Fruit fly (Drosophila melanogaster) whole organism, embryonic: ENCODE measurements around the gene dls.

Source experiments
- B-H2 ChIP-seq: fragments of 200-800 bp; sonication (Bioruptor generic); optimal IDR thresholded peaks from 2 replicates; lab custom pipeline; 2018; ENCODE audit warnings: missing biosample characterization, mild to moderate bottlenecking, missing genetic modification characterization
- CG11696 ChIP-seq: fragments of 200-800 bp; sonication (Bioruptor generic); IDR thresholded peaks from 2 replicates; pipeline ENCODE4 v1.3.6; 2022; ENCODE audit warnings: missing biosample characterization, missing genetic modification characterization
- CG13123 ChIP-seq: fragments of 200-800 bp; sonication (Bioruptor generic); optimal IDR thresholded peaks from 2 replicates; lab custom pipeline; 2016; ENCODE audit warnings: missing biosample characterization, missing genetic modification characterization
- CG13424 ChIP-seq: fragments of 200-800 bp; sonication (Bioruptor generic); optimal IDR thresholded peaks from 2 replicates; lab custom pipeline; 2019; ENCODE audit warnings: missing biosample characterization, mild to moderate bottlenecking, missing genetic modification characterization, moderate library complexity
- CG13775 ChIP-seq: fragments of 200-800 bp; sonication (Bioruptor generic); optimal IDR thresholded peaks from 3 replicates; lab custom pipeline; 2017; ENCODE audit warnings: missing biosample characterization, mild to moderate bottlenecking, missing genetic modification characterization
- CG14014 ChIP-seq: fragments of 200-800 bp; sonication (Bioruptor generic); IDR thresholded peaks from 2 replicates; pipeline ENCODE4 v1.3.6; 2022; ENCODE audit warnings: missing biosample characterization, missing genetic modification characterization
- CG16815 ChIP-seq: fragments of 200-800 bp; sonication (Bioruptor generic); optimal IDR thresholded peaks from 3 replicates; lab custom pipeline; 2017; ENCODE audit warnings: missing biosample characterization, mild to moderate bottlenecking, missing genetic modification characterization
- CG17385 ChIP-seq: fragments of 200-800 bp; sonication (Bioruptor generic); optimal IDR thresholded peaks from 3 replicates; lab custom pipeline; 2018; ENCODE audit warnings: missing biosample characterization, mild to moderate bottlenecking, missing genetic modification characterization
- CG17802 ChIP-seq: fragments of 200-800 bp; sonication (Bioruptor generic); optimal IDR thresholded peaks from 2 replicates; lab custom pipeline; 2018; ENCODE audit warnings: missing biosample characterization, mild to moderate bottlenecking, missing genetic modification characterization, moderate library complexity
- CG1832 ChIP-seq: fragments of 200-800 bp; sonication (Bioruptor generic); optimal IDR thresholded peaks from 2 replicates; lab custom pipeline; 2017; ENCODE audit warnings: missing biosample characterization, mild to moderate bottlenecking, missing genetic modification characterization, inconsistent platforms
- CG18764 ChIP-seq: fragments of 200-800 bp; sonication (Bioruptor generic); optimal IDR thresholded peaks from 3 replicates; lab custom pipeline; 2016; ENCODE audit warnings: missing biosample characterization, missing genetic modification characterization
- CG2199 ChIP-seq: fragments of 200-800 bp; sonication (Bioruptor generic); IDR thresholded peaks from 3 replicates; pipeline ENCODE4 v1.3.6; 2022; ENCODE audit warnings: missing biosample characterization, missing genetic modification characterization
- CG2202 ChIP-seq: fragments of 200-800 bp; sonication (Bioruptor generic); optimal IDR thresholded peaks from 2 replicates; lab custom pipeline; 2018; ENCODE audit warnings: missing biosample characterization, mild to moderate bottlenecking, missing genetic modification characterization
- CG32532 ChIP-seq: fragments of 200-800 bp; sonication (Bioruptor generic); IDR thresholded peaks from 2 replicates; pipeline ENCODE4 v1.3.6; 2022; ENCODE audit warnings: missing biosample characterization, missing genetic modification characterization
- CG4328 ChIP-seq: fragments of 200-800 bp; sonication (Bioruptor generic); optimal IDR thresholded peaks from 3 replicates; lab custom pipeline; 2017; ENCODE audit warnings: missing biosample characterization, missing genetic modification reagents, missing genetic modification characterization
- CG4854 ChIP-seq: fragments of 200-800 bp; sonication (Bioruptor generic); optimal IDR thresholded peaks from 2 replicates; lab custom pipeline; 2016; ENCODE audit warnings: missing biosample characterization, missing genetic modification characterization, inconsistent platforms
- CG6683 ChIP-seq: fragments of 200-800 bp; sonication (Bioruptor generic); optimal IDR thresholded peaks from 2 replicates; lab custom pipeline; 2017; ENCODE audit warnings: missing biosample characterization, mild to moderate bottlenecking, missing genetic modification characterization, missing genetic modification reagents
- CG7839 ChIP-seq: fragments of 200-800 bp; sonication (Bioruptor generic); optimal IDR thresholded peaks from 3 replicates; lab custom pipeline; 2018; ENCODE audit warnings: missing biosample characterization, mild to moderate bottlenecking, missing genetic modification characterization, moderate library complexity
- CG9932 ChIP-seq: fragments of 200-800 bp; sonication (Bioruptor generic); IDR thresholded peaks from 2 replicates; pipeline ENCODE4 v1.3.6; 2022; ENCODE audit warnings: missing biosample characterization, missing genetic modification characterization
- CoRest ChIP-seq: fragments of 200-800 bp; sonication (Bioruptor generic); optimal IDR thresholded peaks from 3 replicates; lab custom pipeline; 2018; ENCODE audit warnings: missing biosample characterization, mild to moderate bottlenecking, missing genetic modification characterization, moderate library complexity
- CrebB ChIP-seq: fragments of 200-800 bp; sonication (Bioruptor generic); optimal IDR thresholded peaks from 3 replicates; lab custom pipeline; 2018; ENCODE audit warnings: missing biosample characterization, mild to moderate bottlenecking, missing genetic modification characterization
- D ChIP-seq, 2 experiments: fragments of 200-800 bp in 1 of 2; fragments of >200 bp in 1 of 2; sonication (Bioruptor generic) in 1 of 2; optimal IDR thresholded peaks; 2 replicates in 1 of 2; 3 replicates in 1 of 2; lab custom pipeline; 2017; ENCODE audit warnings: mild to moderate bottlenecking in 1 of 2, missing biosample characterization in 1 of 2, missing genetic modification characterization in 1 of 2, missing genetic modification reagents in 1 of 2
- Fer3 ChIP-seq: fragments of 200-800 bp; sonication (Bioruptor generic); optimal IDR thresholded peaks from 2 replicates; lab custom pipeline; 2018; ENCODE audit warnings: missing biosample characterization, mild to moderate bottlenecking, missing genetic modification characterization, moderate library complexity
- Gsc ChIP-seq: fragments of 200-800 bp; sonication (Bioruptor generic); IDR thresholded peaks from 2 replicates; pipeline ENCODE4 v1.3.6; 2022; ENCODE audit warnings: missing biosample characterization, missing genetic modification characterization
- Hey ChIP-seq: fragments of 200-800 bp; sonication (Bioruptor generic); optimal IDR thresholded peaks from 3 replicates; lab custom pipeline; 2018; ENCODE audit warnings: missing biosample characterization, mild to moderate bottlenecking, missing genetic modification characterization
- HmgZ ChIP-seq: fragments of 200-800 bp; sonication (Bioruptor generic); optimal IDR thresholded peaks from 2 replicates; lab custom pipeline; 2018; ENCODE audit warnings: missing biosample characterization, mild to moderate bottlenecking, missing genetic modification characterization
- Hmr ChIP-seq: fragments of 200-800 bp; sonication (Bioruptor generic); optimal IDR thresholded peaks from 3 replicates; lab custom pipeline; 2017; ENCODE audit warnings: mild to moderate bottlenecking, missing biosample characterization, missing genetic modification reagents, missing genetic modification characterization
- Lhr ChIP-seq: fragments of 200-800 bp; sonication (Bioruptor generic); optimal IDR thresholded peaks from 3 replicates; lab custom pipeline; 2017; ENCODE audit warnings: mild to moderate bottlenecking, missing biosample characterization, missing genetic modification reagents, missing genetic modification characterization
- Taf1 ChIP-seq: fragments of 200-800 bp; sonication (Bioruptor generic); IDR thresholded peaks from 2 replicates; pipeline ENCODE4 v1.3.6; 2022; ENCODE audit warnings: missing biosample characterization, missing genetic modification characterization
- amos ChIP-seq: fragments of 200-800 bp; sonication (Bioruptor generic); IDR thresholded peaks from 2 replicates; pipeline ENCODE4 v1.3.6; 2022; ENCODE audit warnings: missing biosample characterization, missing genetic modification characterization; ENCODE audit not compliant: partially characterized antibody
- bsh ChIP-seq, 2 experiments: fragments of 200-800 bp; sonication (Bioruptor generic); optimal IDR thresholded peaks; 2 replicates each; lab custom pipeline; 2017 to 2018; ENCODE audit warnings: mild to moderate bottlenecking in 2 of 2, missing biosample characterization in 2 of 2, missing genetic modification characterization in 2 of 2, moderate library complexity in 1 of 2
- dati ChIP-seq: fragments of 200-800 bp; sonication (Bioruptor generic); IDR thresholded peaks from 2 replicates; pipeline ENCODE4 v1.3.6; 2022; ENCODE audit warnings: missing biosample characterization, missing genetic modification characterization
- eve ChIP-seq, 2 experiments: fragments of >200 bp; optimal IDR thresholded peaks; 2 replicates each; lab custom pipeline; 2017; ENCODE audit warnings: missing biosample characterization in 2 of 2, missing genetic modification characterization in 2 of 2
- ewg ChIP-seq: fragments of 200-800 bp; sonication (Bioruptor generic); optimal IDR thresholded peaks from 3 replicates; lab custom pipeline; 2017; ENCODE audit warnings: mild to moderate bottlenecking, missing biosample characterization, missing genetic modification reagents, missing genetic modification characterization
- fd102C ChIP-seq: fragments of 200-800 bp; sonication (Bioruptor generic); optimal IDR thresholded peaks from 2 replicates; lab custom pipeline; 2018; ENCODE audit warnings: missing biosample characterization, mild to moderate bottlenecking, missing genetic modification characterization, moderate library complexity
- hkb ChIP-seq, 2 experiments: fragments of 200-800 bp in 1 of 2; fragments of >200 bp in 1 of 2; sonication (Bioruptor generic) in 1 of 2; IDR thresholded peaks in 1 of 2; optimal IDR thresholded peaks in 1 of 2; 2 replicates each; pipeline versions ENCODE4 v1.3.6 to Lab custom; 2017 to 2022; ENCODE audit warnings: missing biosample characterization in 1 of 2, missing genetic modification characterization in 1 of 2
- lab ChIP-seq: fragments of 200-800 bp; sonication (Bioruptor generic); optimal IDR thresholded peaks from 3 replicates; lab custom pipeline; 2017; ENCODE audit warnings: missing biosample characterization, missing genetic modification characterization, mild to moderate bottlenecking, moderate library complexity, missing genetic modification reagents
- lmd ChIP-seq: fragments of 200-800 bp; sonication (Bioruptor generic); IDR thresholded peaks from 2 replicates; pipeline ENCODE4 v1.3.6; 2022; ENCODE audit warnings: missing biosample characterization, missing genetic modification characterization
- odd ChIP-seq: fragments of 200-800 bp; sonication (Bioruptor generic); optimal IDR thresholded peaks from 2 replicates; lab custom pipeline; 2017; ENCODE audit warnings: missing biosample characterization, mild to moderate bottlenecking, missing genetic modification characterization
- phol ChIP-seq: fragments of 200-800 bp; sonication (Bioruptor generic); optimal IDR thresholded peaks from 3 replicates; lab custom pipeline; 2018; ENCODE audit warnings: missing biosample characterization, mild to moderate bottlenecking, missing genetic modification characterization, moderate library complexity
- psq ChIP-seq: fragments of 200-800 bp; sonication (Bioruptor generic); optimal IDR thresholded peaks from 2 replicates; lab custom pipeline; 2017; ENCODE audit warnings: missing biosample characterization, missing genetic modification characterization
- pum ChIP-seq: fragments of 200-800 bp; sonication (Bioruptor generic); optimal IDR thresholded peaks from 2 replicates; lab custom pipeline; 2016; ENCODE audit warnings: missing biosample characterization, missing genetic modification characterization
- rib ChIP-seq: fragments of 200-800 bp; sonication (Bioruptor generic); IDR thresholded peaks from 2 replicates; pipeline ENCODE4 v1.3.6; 2022; ENCODE audit warnings: missing biosample characterization, missing genetic modification characterization
- run ChIP-seq: fragments of 200-800 bp; sonication (Bioruptor generic); optimal IDR thresholded peaks from 3 replicates; lab custom pipeline; 2018; ENCODE audit warnings: missing biosample characterization, mild to moderate bottlenecking, missing genetic modification characterization
- salm ChIP-seq: fragments of 200-800 bp; sonication (Bioruptor generic); optimal IDR thresholded peaks from 2 replicates; lab custom pipeline; 2018; ENCODE audit warnings: missing biosample characterization, mild to moderate bottlenecking, missing genetic modification characterization
- scrt ChIP-seq: fragments of 200-800 bp; sonication (Bioruptor generic); optimal IDR thresholded peaks from 2 replicates; lab custom pipeline; 2018; ENCODE audit warnings: missing biosample characterization, mild to moderate bottlenecking, missing genetic modification characterization, moderate library complexity
- slbo ChIP-seq: fragments of 200-800 bp; sonication (Bioruptor generic); IDR thresholded peaks from 2 replicates; pipeline ENCODE4 v1.3.6; 2022; ENCODE audit warnings: missing biosample characterization, missing genetic modification characterization
- tup ChIP-seq: fragments of 200-800 bp; sonication (Bioruptor generic); optimal IDR thresholded peaks from 2 replicates; lab custom pipeline; 2016; ENCODE audit warnings: missing biosample characterization, mild to moderate bottlenecking, missing genetic modification characterization, moderate library complexity

The dls gene

dm6 chr3L:16193851-16194709 lies 7.0 kb upstream of the dls start (continued):
- no peak for TF ChIP-seq Fer3
- no peak for TF ChIP-seq Hmr (GFP tag; lab: Kevin White, UChicago)
- TF ChIP-seq CG14014, result no peak
- TF ChIP-seq CG4328 (GFP tag; lab: Kevin White, UChicago), result no peak
- no peak for TF ChIP-seq lmd (GFP tag; lab: Robert Waterston, UW)
- peak; percentile 36 for TF ChIP-seq Lhr (GFP tag; lab: Kevin White, UChicago)
- TF ChIP-seq tup (GFP tag; lab: Kevin White, UChicago), result no peak
- TF ChIP-seq CG2202 (tag; lab: Kevin White, UChicago), result peak; percentile 84
- no peak for TF ChIP-seq phol (tag; lab: Kevin White, UChicago)
- no peak for TF ChIP-seq CG13123
- TF ChIP-seq CG16815 (GFP tag; lab: Kevin White, UChicago), result no peak
- no peak for TF ChIP-seq Hey
- peak; percentile 34 for TF ChIP-seq psq (GFP tag; lab: Kevin White, UChicago)
- TF ChIP-seq CG7839, result no peak
- peak; percentile 5 for TF ChIP-seq CG17385 (GFP tag; lab: Kevin White, UChicago)
- peak; percentile 48 for TF ChIP-seq salm (tag; lab: Kevin White, UChicago)
- no peak for TF ChIP-seq B-H2 (GFP tag; lab: Kevin White, UChicago)
- peak; percentile 14 for TF ChIP-seq CrebB
- no peak for TF ChIP-seq scrt (GFP tag; lab: Kevin White, UChicago)
- TF ChIP-seq CG32532, result no peak
- TF ChIP-seq amos (GFP tag; lab: Robert Waterston, UW), result no peak
- peak; percentile 1 for TF ChIP-seq CG13424 (tag; lab: Kevin White, UChicago)
- TF ChIP-seq CG6683, result no peak
- peak; percentile 41 for TF ChIP-seq odd (GFP tag; lab: Kevin White, UChicago)
- no peak for TF ChIP-seq Taf1 (GFP tag; lab: Robert Waterston, UW)
- TF ChIP-seq dati (GFP tag; lab: Robert Waterston, UW), result no peak
- TF ChIP-seq ewg (GFP tag; lab: Kevin White, UChicago), result peak; percentile 15
- TF ChIP-seq CG2199 (GFP tag; lab: Robert Waterston, UW), result no peak
- peak; percentile 17 for TF ChIP-seq CG17802 (tag; lab: Kevin White, UChicago)
- TF ChIP-seq CG13775 (GFP tag; lab: Kevin White, UChicago), result no peak
- TF ChIP-seq D (optimal IDR thresholded peaks at IDR 0.05; lab: Kevin White, UChicago), result no peak
- TF ChIP-seq D (GFP tag; optimal IDR thresholded peaks at IDR 0.05; lab: Kevin White, UChicago), result peak; percentile 46
- peak; percentile 18 for TF ChIP-seq CoRest (tag; lab: Kevin White, UChicago)
- TF ChIP-seq Gsc (GFP tag; lab: Robert Waterston, UW), result no peak
- peak; percentile 40 for TF ChIP-seq fd102C (GFP tag; lab: Kevin White, UChicago)
- TF ChIP-seq CG18764 (GFP tag; lab: Kevin White, UChicago), result no peak
- TF ChIP-seq CG9932 (GFP tag; lab: Robert Waterston, UW), result no peak
- TF ChIP-seq CG4854, result no peak
- TF ChIP-seq CG11696 (GFP tag; lab: Robert Waterston, UW), result no peak
- peak; percentile 10 for TF ChIP-seq run (tag; lab: Kevin White, UChicago)
- no peak for TF ChIP-seq hkb (optimal IDR thresholded peaks at IDR 0.05; lab: Kevin White, UChicago)
- no peak for TF ChIP-seq hkb (GFP tag; IDR thresholded peaks at IDR 0.05; lab: Robert Waterston, UW)
- TF ChIP-seq bsh (GFP tag; optimal IDR thresholded peaks at IDR 0.05; lab: Kevin White, UChicago), result peak; percentile 63 to 65
- TF ChIP-seq rib (GFP tag; lab: Robert Waterston, UW), result no peak
- TF ChIP-seq lab (GFP tag; lab: Kevin White, UChicago), result peak; percentile 26
- TF ChIP-seq eve (GFP tag; optimal IDR thresholded peaks at IDR 0.05; lab: Kevin White, UChicago), result no peak
- no peak for TF ChIP-seq slbo (GFP tag; lab: Robert Waterston, UW)
- TF ChIP-seq pum (GFP tag; lab: Kevin White, UChicago), result no peak
- TF ChIP-seq CG1832 (GFP tag; lab: Kevin White, UChicago), result no peak
- no peak for TF ChIP-seq HmgZ (tag; lab: Kevin White, UChicago)
